Worm (Caenorhabditis elegans) whole organism, midembryonic: ENCODE results near the gene gfl-1.

Experiments used
- T22C8.4 ChIP-seq: fragments of 200-800 bp; sonication (Bioruptor generic); IDR thresholded peaks from 2 replicates; pipeline ENCODE4 v1.3.6; 2022; ENCODE audit warnings: missing genetic modification characterization, missing compliant biosample characterization
- cog-1 ChIP-seq: sonication (generic microtip); optimal IDR thresholded peaks from 2 replicates; lab custom pipeline; 2016; ENCODE audit warnings: missing genetic modification characterization, missing compliant biosample characterization
- flt-1 ChIP-seq: fragments of 200-800 bp; sonication (Bioruptor generic); IDR thresholded peaks from 2 replicates; pipeline ENCODE4 v1.3.6; 2022; ENCODE audit warnings: missing genetic modification characterization, missing compliant biosample characterization
- klf-2 ChIP-seq: fragments of 200-800 bp; sonication (Bioruptor generic); conservative IDR thresholded peaks from 2 replicates; pipeline ENCODE4 v1.3.6; 2022; ENCODE audit warnings: missing genetic modification reagents, missing genetic modification characterization, missing compliant biosample characterization
- med-1 ChIP-seq: sonication (generic microtip); optimal IDR thresholded peaks from 2 replicates; lab custom pipeline; 2017; ENCODE audit warnings: missing genetic modification characterization, mild to moderate bottlenecking, missing compliant biosample characterization, antibody characterized with exemption, missing genetic modification reagents; ENCODE audit not compliant: insufficient read depth
- ref-1 ChIP-seq: fragments of 200-800 bp; sonication (Bioruptor generic); conservative IDR thresholded peaks from 2 replicates; pipeline ENCODE4 v1.3.6; 2022; ENCODE audit warnings: missing genetic modification reagents, missing genetic modification characterization, missing compliant biosample characterization
- tab-1 ChIP-seq: fragments of 200-800 bp; sonication (Bioruptor generic); IDR thresholded peaks from 2 replicates; pipeline ENCODE4 v1.3.6; 2022; ENCODE audit warnings: missing genetic modification characterization, missing compliant biosample characterization
- ztf-23 ChIP-seq: fragments of 200-800 bp; sonication (Bioruptor generic); IDR thresholded peaks from 2 replicates; pipeline ENCODE4 v1.3.6; 2022; ENCODE audit warnings: missing genetic modification reagents, missing genetic modification characterization, missing compliant biosample characterization
- ztf-29 ChIP-seq: fragments of 200-800 bp; sonication (Bioruptor generic); IDR thresholded peaks from 2 replicates; pipeline ENCODE4 v1.3.6; 2022; ENCODE audit warnings: missing genetic modification reagents, missing genetic modification characterization, missing compliant biosample characterization

- TF ChIP-seq med-1 (GFP tag; lab: Kevin White, UChicago) (no peak), klf-2 (GFP tag; lab: Robert Waterston, UW) (no peak), ztf-23 (no peak), T22C8.4 (GFP tag; lab: Robert Waterston, UW) (no peak), flt-1 (GFP tag; lab: Robert Waterston, UW) (no peak), cog-1 (tag; lab: Kevin White, UChicago) (no peak), ref-1 (GFP tag; lab: Robert Waterston, UW) (no peak), ztf-29 (GFP tag; lab: Robert Waterston, UW) (no peak), tab-1 (GFP tag; lab: Robert Waterston, UW) (no peak)
Measured at ce11 chrIV:11504416-11504815, 16.7 kb upstream of the gfl-1 start, which contains the start of gene twk-25.
